Worm (Caenorhabditis elegans) whole organism, young adult: Measurements from ENCODE around the gene Y42H9B.3.
A peak's percentile ranks its signal among the peaks of the same experiment; 100 is the strongest.

Experiments used
- C06A6.2 ChIP-seq: fragments of 200-800 bp; sonication (Bioruptor generic); conservative IDR thresholded peaks from 2 replicates; pipeline ENCODE4 v1.3.6; 2022; ENCODE audit warnings: missing genetic modification characterization, missing compliant biosample characterization
- F23B12.7 ChIP-seq: sonication (generic microtip); optimal IDR thresholded peaks from 2 replicates; lab custom pipeline; 2017; ENCODE audit warnings: missing genetic modification characterization, mild to moderate bottlenecking, missing compliant biosample characterization, antibody characterized with exemption, moderate library complexity; ENCODE audit not compliant: insufficient read depth
- F37B4.10 ChIP-seq: fragments of 200-800 bp; sonication (Bioruptor generic); IDR thresholded peaks from 2 replicates; pipeline ENCODE4 v1.3.6; 2022; ENCODE audit warnings: missing genetic modification characterization, missing compliant biosample characterization
- F55B11.4 ChIP-seq: sonication (generic microtip); optimal IDR thresholded peaks from 2 replicates; lab custom pipeline; 2016; ENCODE audit warnings: missing compliant biosample characterization, missing genetic modification characterization, borderline replicate concordance; ENCODE audit not compliant: insufficient read depth
- T07F8.4 ChIP-seq: sonication (generic microtip); optimal IDR thresholded peaks from 2 replicates; lab custom pipeline; 2016; ENCODE audit warnings: mild to moderate bottlenecking, missing genetic modification characterization, moderate library complexity, missing compliant biosample characterization
- Y79H2A.3 ChIP-seq: fragments of 200-800 bp; sonication (Bioruptor generic); conservative IDR thresholded peaks from 2 replicates; pipeline ENCODE4 v1.3.6; 2022; ENCODE audit warnings: missing genetic modification reagents, missing genetic modification characterization, missing compliant biosample characterization
- ZK185.1 ChIP-seq: sonication (generic microtip); optimal IDR thresholded peaks from 2 replicates; lab custom pipeline; 2016; ENCODE audit warnings: mild to moderate bottlenecking, missing genetic modification characterization, missing compliant biosample characterization; ENCODE audit not compliant: poor library complexity, severe bottlenecking
- aptf-2 ChIP-seq: fragments of 200-800 bp; sonication (Bioruptor generic); conservative IDR thresholded peaks from 2 replicates; pipeline ENCODE4 v1.3.6; 2022; ENCODE audit warnings: missing genetic modification reagents, missing genetic modification characterization, missing compliant biosample characterization
- atf-7 ChIP-seq: sonication (generic microtip); optimal IDR thresholded peaks from 2 replicates; lab custom pipeline; 2017; ENCODE audit warnings: mild to moderate bottlenecking, missing genetic modification characterization, missing compliant biosample characterization
- bed-1 ChIP-seq: fragments of 200-800 bp; sonication (Bioruptor generic); IDR thresholded peaks from 2 replicates; pipeline ENCODE4 v1.3.6; 2022; ENCODE audit warnings: missing genetic modification reagents, missing genetic modification characterization, missing compliant biosample characterization
- bed-2 ChIP-seq: fragments of 200-800 bp; sonication (Bioruptor generic); IDR thresholded peaks from 2 replicates; pipeline ENCODE4 v1.3.6; 2022; ENCODE audit warnings: missing genetic modification reagents, missing genetic modification characterization, missing compliant biosample characterization
- ccch-3 ChIP-seq: fragments of 200-800 bp; sonication (Bioruptor generic); optimal IDR thresholded peaks from 2 replicates; lab custom pipeline; 2018; ENCODE audit warnings: mild to moderate bottlenecking, missing genetic modification characterization, missing compliant biosample characterization
- ceh-100 ChIP-seq: fragments of 200-800 bp; sonication (Bioruptor generic); IDR thresholded peaks from 2 replicates; pipeline ENCODE4 v1.3.6; 2022; ENCODE audit warnings: missing genetic modification reagents, missing genetic modification characterization, missing compliant biosample characterization
- ceh-79 ChIP-seq: sonication (generic microtip); optimal IDR thresholded peaks from 2 replicates; lab custom pipeline; 2017; ENCODE audit warnings: mild to moderate bottlenecking, missing genetic modification characterization, missing compliant biosample characterization
- chd-7 ChIP-seq: sonication (generic microtip); optimal IDR thresholded peaks from 2 replicates; lab custom pipeline; 2016; ENCODE audit warnings: mild to moderate bottlenecking, missing genetic modification characterization, moderate library complexity, missing compliant biosample characterization
- dpl-1 ChIP-seq: fragments of 150-350 bp; optimal IDR thresholded peaks from 2 replicates; lab custom pipeline; 2014; ENCODE audit warnings: missing biosample characterization, missing genetic modification reagents, missing genetic modification characterization
- egrh-3 ChIP-seq: fragments of 200-800 bp; sonication (Bioruptor generic); IDR thresholded peaks from 2 replicates; pipeline ENCODE4 v1.3.6; 2022; ENCODE audit warnings: missing genetic modification reagents, missing genetic modification characterization, missing compliant biosample characterization
- him-1 ChIP-seq: sonication (generic microtip); optimal IDR thresholded peaks from 2 replicates; lab custom pipeline; 2016; ENCODE audit warnings: missing genotype, missing genetic modification reagents, missing genetic modification characterization, missing compliant biosample characterization
- hmg-1.2 ChIP-seq: fragments of 200-800 bp; sonication (Bioruptor generic); IDR thresholded peaks from 2 replicates; pipeline ENCODE4 v1.3.6; 2022; ENCODE audit warnings: missing genetic modification reagents, missing genetic modification characterization, missing compliant biosample characterization
- hrde-1 ChIP-seq: sonication (generic microtip); optimal IDR thresholded peaks from 2 replicates; lab custom pipeline; 2016; ENCODE audit warnings: missing genetic modification characterization, mild to moderate bottlenecking, missing compliant biosample characterization, moderate library complexity, missing genotype, missing genetic modification reagents, borderline replicate concordance
- let-526 ChIP-seq: fragments of 200-800 bp; sonication (Bioruptor generic); IDR thresholded peaks from 2 replicates; pipeline ENCODE4 v1.3.6; 2022; ENCODE audit warnings: missing genetic modification reagents, missing genetic modification characterization, missing compliant biosample characterization
- lin-40 ChIP-seq: sonication (generic microtip); optimal IDR thresholded peaks from 2 replicates; lab custom pipeline; 2016; ENCODE audit warnings: missing genetic modification characterization, mild to moderate bottlenecking, missing compliant biosample characterization, missing genotype, missing genetic modification reagents
- lin-54 ChIP-seq: fragments of 200-800 bp; sonication (Bioruptor generic); optimal IDR thresholded peaks from 2 replicates; lab custom pipeline; 2018; ENCODE audit warnings: mild to moderate bottlenecking, missing genetic modification characterization, missing compliant biosample characterization
- lir-1 ChIP-seq: fragments of 200-800 bp; sonication (Bioruptor generic); conservative IDR thresholded peaks from 2 replicates; pipeline ENCODE4 v1.3.6; 2022; ENCODE audit warnings: missing genetic modification reagents, missing genetic modification characterization, missing compliant biosample characterization
- madf-6 ChIP-seq: fragments of 200-800 bp; sonication (Bioruptor generic); IDR thresholded peaks from 2 replicates; pipeline ENCODE4 v1.3.6; 2022; ENCODE audit warnings: missing genetic modification reagents, missing genetic modification characterization, missing compliant biosample characterization
- mes-4 ChIP-seq: sonication (generic microtip); optimal IDR thresholded peaks from 2 replicates; lab custom pipeline; 2016; ENCODE audit warnings: missing genotype, missing genetic modification characterization, missing compliant biosample characterization
- nfya-1 ChIP-seq: sonication (generic microtip); optimal IDR thresholded peaks from 2 replicates; lab custom pipeline; 2017; ENCODE audit warnings: antibody characterized with exemption, missing compliant biosample characterization, missing genetic modification characterization, borderline replicate concordance; ENCODE audit not compliant: insufficient read depth
- nhr-179 ChIP-seq: sonication (generic microtip); optimal IDR thresholded peaks from 2 replicates; lab custom pipeline; 2016; ENCODE audit warnings: mild to moderate bottlenecking, missing genetic modification characterization, missing compliant biosample characterization
- repo-1 ChIP-seq: sonication (generic microtip); optimal IDR thresholded peaks from 2 replicates; lab custom pipeline; 2017; ENCODE audit warnings: mild to moderate bottlenecking, missing genetic modification characterization, missing compliant biosample characterization
- sea-2 ChIP-seq: fragments of 200-800 bp; sonication (Bioruptor generic); IDR thresholded peaks from 2 replicates; pipeline ENCODE4 v1.3.6; 2022; ENCODE audit warnings: missing genetic modification characterization, missing compliant biosample characterization
- somi-1 ChIP-seq: fragments of 200-800 bp; sonication (Bioruptor generic); optimal IDR thresholded peaks from 2 replicates; lab custom pipeline; 2018; ENCODE audit warnings: mild to moderate bottlenecking, missing genetic modification characterization, missing compliant biosample characterization
- unc-62 ChIP-seq: fragments of 150-350 bp; optimal IDR thresholded peaks from 2 replicates; lab custom pipeline; 2014; ENCODE audit warnings: missing biosample characterization, missing genetic modification reagents, missing genetic modification characterization
- ztf-18 ChIP-seq: sonication (generic microtip); optimal IDR thresholded peaks from 2 replicates; lab custom pipeline; 2016; ENCODE audit warnings: missing genotype, mild to moderate bottlenecking, missing genetic modification characterization, missing compliant biosample characterization
- ztf-25 ChIP-seq: fragments of 200-800 bp; sonication (Bioruptor generic); IDR thresholded peaks from 2 replicates; pipeline ENCODE4 v1.3.6; 2022; ENCODE audit warnings: missing genetic modification reagents, missing genetic modification characterization, missing compliant biosample characterization

The Y42H9B.3 gene

ce11 chrIV:8048083-8048482 is 35.9 kb upstream of the Y42H9B.3 start:
- TF ChIP-seq hmg-1.2 (GFP tag; lab: Robert Waterston, UW): peak; percentile 78
- no peak for TF ChIP-seq nhr-179 (tag; lab: Kevin White, UChicago)

DNA sequence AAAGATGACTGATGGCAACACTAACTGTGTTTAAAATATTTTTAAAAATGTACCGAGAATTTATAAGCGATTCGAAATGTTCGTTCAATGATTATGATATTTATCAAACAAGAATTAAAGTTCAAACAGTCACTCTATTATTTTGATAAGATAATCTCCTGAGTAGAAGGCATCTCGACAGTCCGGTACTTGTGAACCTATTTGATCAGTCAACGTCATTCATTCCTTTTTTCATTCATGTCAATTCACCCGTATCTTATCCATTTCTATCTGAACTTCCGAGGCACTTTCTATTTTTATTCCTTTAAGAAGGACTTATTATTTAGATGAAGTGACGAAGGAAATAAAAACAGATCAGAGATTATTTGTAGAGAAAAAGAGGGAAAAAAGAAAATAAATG is 32.3 kb upstream of the Y42H9B.3 start, which contains the start of gene nhr-258:
TSS of gene nhr-258 (plus strand) at position 365 of the 400 bp plus-strand sequence.
- no peak for TF ChIP-seq hrde-1
- no peak for TF ChIP-seq T07F8.4 (tag; lab: Kevin White, UChicago)
- no peak for TF ChIP-seq atf-7 (tag; lab: Kevin White, UChicago)
- TF ChIP-seq lir-1 (GFP tag; lab: Robert Waterston, UW): no peak
- TF ChIP-seq bed-2 (GFP tag; lab: Robert Waterston, UW): no peak
- no peak for TF ChIP-seq mes-4 (tag; lab: Kevin White, UChicago)
- TF ChIP-seq him-1 (tag; lab: Kevin White, UChicago): no peak
- no peak for TF ChIP-seq F37B4.10 (GFP tag; lab: Robert Waterston, UW)
- TF ChIP-seq C06A6.2 (GFP tag; lab: Robert Waterston, UW): no peak
- TF ChIP-seq lin-54 (GFP tag; lab: Kevin White, UChicago): no peak
- no peak for TF ChIP-seq repo-1 (tag; lab: Kevin White, UChicago)
- TF ChIP-seq egrh-3 (GFP tag; lab: Robert Waterston, UW): no peak
- no peak for TF ChIP-seq F23B12.7 (tag; lab: Kevin White, UChicago)
- no peak for TF ChIP-seq sea-2

DNA sequence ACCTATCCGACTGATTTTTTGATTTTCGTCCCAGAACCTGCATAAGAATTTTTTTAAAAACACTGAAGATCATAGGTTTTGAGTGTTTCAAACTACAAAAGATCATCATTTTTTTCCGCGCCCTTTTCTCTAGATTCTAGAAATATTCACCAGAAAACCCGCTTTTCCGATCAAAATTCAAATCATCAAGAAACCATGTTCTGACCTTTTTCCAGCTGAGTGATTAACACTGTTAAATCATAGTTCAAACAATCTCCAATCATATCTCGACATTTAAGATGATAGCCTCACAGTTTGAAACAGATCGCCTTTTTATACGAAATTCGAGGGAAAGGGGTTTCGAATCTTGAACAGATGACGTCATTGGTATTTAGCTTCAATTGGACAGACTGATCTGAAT is 31.5 kb upstream of the Y42H9B.3 start:
- TF ChIP-seq ccch-3 (GFP tag; lab: Kevin White, UChicago) (no peak), F55B11.4 (no peak), repo-1 (tag; lab: Kevin White, UChicago) (no peak), atf-7 (tag; lab: Kevin White, UChicago) (peak; percentile 13), ztf-18 (tag; lab: Kevin White, UChicago) (no peak)

- TF ChIP-seq hmg-1.2 (GFP tag; lab: Robert Waterston, UW) (no peak), F23B12.7 (tag; lab: Kevin White, UChicago) (no peak), lin-54 (GFP tag; lab: Kevin White, UChicago) (no peak), ceh-79 (tag; lab: Kevin White, UChicago) (no peak), ceh-100 (GFP tag; lab: Robert Waterston, UW) (no peak), ZK185.1 (tag; lab: Kevin White, UChicago) (no peak), unc-62 (GFP tag; lab: Kevin White, UChicago) (no peak), him-1 (tag; lab: Kevin White, UChicago) (no peak), nfya-1 (tag; lab: Kevin White, UChicago) (no peak), dpl-1 (GFP tag; lab: Kevin White, UChicago) (no peak), chd-7 (tag; lab: Kevin White, UChicago) (no peak), madf-6 (GFP tag; lab: Robert Waterston, UW) (no peak), ztf-25 (GFP tag; lab: Robert Waterston, UW) (no peak), let-526 (GFP tag; lab: Robert Waterston, UW) (no peak)
Measured at ce11 chrIV:8042897-8043296, 30.7 kb upstream of the Y42H9B.3 start.

DNA sequence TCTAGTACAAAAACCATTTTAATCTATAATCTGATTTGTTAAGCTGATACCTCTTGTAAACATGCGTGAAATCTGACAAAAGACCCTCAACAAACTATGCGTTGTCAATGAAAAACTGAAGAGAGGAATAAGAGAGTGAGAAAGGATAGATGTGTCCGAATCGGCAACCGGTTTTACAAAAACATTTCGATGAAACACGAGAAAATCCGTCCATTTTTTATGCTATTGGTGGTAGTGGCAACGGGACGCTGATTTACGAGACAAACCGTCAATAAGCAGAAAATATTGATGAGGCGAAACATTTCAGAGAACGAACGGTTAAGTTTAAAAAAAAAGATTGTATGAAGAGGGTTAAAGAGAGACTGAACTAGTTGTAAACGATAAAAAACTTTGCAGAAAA is 29.8 kb upstream of the Y42H9B.3 start:
- TF ChIP-seq bed-1 (GFP tag; lab: Robert Waterston, UW) (no peak), bed-2 (GFP tag; lab: Robert Waterston, UW) (no peak), aptf-2 (no peak), Y79H2A.3 (no peak), somi-1 (peak; percentile 56), lin-40 (tag; lab: Kevin White, UChicago) (peak; percentile 56), C06A6.2 (GFP tag; lab: Robert Waterston, UW) (0 out of 2 replicates have a peak, but pooled peaks have one; percentile 23)
